Worm (Caenorhabditis elegans) whole organism, mixed stage, embryonic: ENCODE results near the gene C33D9.13.

Experiments
- blmp-1 ChIP-seq: fragments of 150-350 bp; optimal IDR thresholded peaks from 2 replicates; lab custom pipeline; 2014; ENCODE audit warnings: missing biosample characterization, missing genetic modification characterization
- ceh-39 ChIP-seq: fragments of 150-350 bp; optimal IDR thresholded peaks from 2 replicates; lab custom pipeline; 2014; ENCODE audit warnings: missing biosample characterization, missing genetic modification characterization
- cnd-1 ChIP-seq: fragments of 200-800 bp; sonication (Bioruptor generic); optimal IDR thresholded peaks from 2 replicates; lab custom pipeline; 2018; ENCODE audit warnings: mild to moderate bottlenecking, missing genetic modification characterization, missing compliant biosample characterization
- ham-2 ChIP-seq: fragments of 200-800 bp; sonication (Bioruptor generic); optimal IDR thresholded peaks from 2 replicates; lab custom pipeline; 2018; ENCODE audit warnings: mild to moderate bottlenecking, missing genetic modification characterization, missing compliant biosample characterization
- lsy-2 ChIP-seq: fragments of 150-350 bp; optimal IDR thresholded peaks from 2 replicates; lab custom pipeline; 2014; ENCODE audit warnings: missing biosample characterization, missing genetic modification characterization
- nhr-2 ChIP-seq: fragments of 150-350 bp; optimal IDR thresholded peaks from 2 replicates; lab custom pipeline; 2014; ENCODE audit warnings: missing biosample characterization, missing genetic modification characterization
- pha-4 ChIP-seq: fragments of 150-350 bp; optimal IDR thresholded peaks from 2 replicates; lab custom pipeline; 2018; ENCODE audit warnings: missing biosample characterization, missing genetic modification reagents, missing genetic modification characterization
- unc-39 ChIP-seq: fragments of 150-350 bp; optimal IDR thresholded peaks from 2 replicates; lab custom pipeline; 2014; ENCODE audit warnings: missing biosample characterization, missing genetic modification characterization
- ztf-11 ChIP-seq: fragments of 150-350 bp; optimal IDR thresholded peaks from 2 replicates; lab custom pipeline; 2014; ENCODE audit warnings: missing biosample characterization, missing genetic modification characterization

- TF ChIP-seq pha-4 (tag; lab: Kevin White, UChicago) (no peak), cnd-1 (tag; lab: Kevin White, UChicago) (no peak), lsy-2 (tag; lab: Kevin White, UChicago) (no peak), blmp-1 (tag; lab: Kevin White, UChicago) (no peak), ztf-11 (tag; lab: Kevin White, UChicago) (no peak), ceh-39 (tag; lab: Kevin White, UChicago) (no peak), unc-39 (no peak), ham-2 (GFP tag; lab: Kevin White, UChicago) (no peak), nhr-2 (no peak)
These were observed 32.6 kb downstream of the C33D9.13 start for ce11 chrIV:8752492-8752891.
